Fruit fly (Drosophila melanogaster) whole organism, embryonic: Measurements from ENCODE around the gene CG4594.
A peak's percentile ranks its signal among the peaks of the same experiment; 100 is the strongest.

Experiments
- Adf1 ChIP-seq: fragments of 200-800 bp; sonication (Bioruptor generic); IDR thresholded peaks from 2 replicates; pipeline ENCODE4 v1.3.6; 2022; ENCODE audit warnings: missing biosample characterization, missing genetic modification characterization
- Atf3 ChIP-seq: fragments of 200-800 bp; sonication (Bioruptor generic); optimal IDR thresholded peaks from 3 replicates; lab custom pipeline; 2016; ENCODE audit warnings: missing biosample characterization, missing genetic modification characterization
- CG10209 ChIP-seq: fragments of 200-800 bp; sonication (Bioruptor generic); optimal IDR thresholded peaks from 3 replicates; lab custom pipeline; 2017; ENCODE audit warnings: missing biosample characterization, mild to moderate bottlenecking, missing genetic modification characterization, missing genetic modification reagents
- CG12071 ChIP-seq: fragments of 200-800 bp; sonication (Bioruptor generic); optimal IDR thresholded peaks from 3 replicates; lab custom pipeline; 2018; ENCODE audit warnings: missing biosample characterization, mild to moderate bottlenecking, missing genetic modification characterization
- CG12104 ChIP-seq: fragments of 200-800 bp; sonication (Bioruptor generic); optimal IDR thresholded peaks from 3 replicates; lab custom pipeline; 2016; ENCODE audit warnings: missing biosample characterization, missing genetic modification characterization
- CG12155 ChIP-seq: fragments of 200-800 bp; sonication (Bioruptor generic); optimal IDR thresholded peaks from 3 replicates; lab custom pipeline; 2016; ENCODE audit warnings: missing biosample characterization, missing genetic modification characterization
- CG12219 ChIP-seq: fragments of 200-800 bp; sonication (Bioruptor generic); optimal IDR thresholded peaks from 3 replicates; lab custom pipeline; 2018; ENCODE audit warnings: missing biosample characterization, mild to moderate bottlenecking, missing genetic modification characterization
- CG12299 ChIP-seq: fragments of 200-800 bp; sonication (Bioruptor generic); optimal IDR thresholded peaks from 2 replicates; lab custom pipeline; 2018; ENCODE audit warnings: missing biosample characterization, mild to moderate bottlenecking, missing genetic modification characterization
- CG14441 ChIP-seq: fragments of 200-800 bp; sonication (Bioruptor generic); IDR thresholded peaks from 2 replicates; pipeline ENCODE4 v1.3.6; 2022; ENCODE audit warnings: missing biosample characterization, missing genetic modification characterization
- CG1647 ChIP-seq: fragments of 200-800 bp; sonication (Bioruptor generic); optimal IDR thresholded peaks from 3 replicates; lab custom pipeline; 2016; ENCODE audit warnings: missing biosample characterization, missing genetic modification characterization
- CG18011 ChIP-seq: fragments of 200-800 bp; sonication (Bioruptor generic); optimal IDR thresholded peaks from 2 replicates; lab custom pipeline; 2017; ENCODE audit warnings: missing biosample characterization, missing genetic modification characterization, mild to moderate bottlenecking, moderate library complexity, missing genotype
- CG18476 ChIP-seq: fragments of 200-800 bp; sonication (Bioruptor generic); optimal IDR thresholded peaks from 2 replicates; lab custom pipeline; 2016; ENCODE audit warnings: missing biosample characterization, mild to moderate bottlenecking, missing genetic modification characterization
- CG18619 ChIP-seq: fragments of 200-800 bp; sonication (Bioruptor generic); optimal IDR thresholded peaks from 3 replicates; lab custom pipeline; 2017; ENCODE audit warnings: missing biosample characterization, mild to moderate bottlenecking, missing genetic modification characterization
- CG2129 ChIP-seq: fragments of 200-800 bp; sonication (Bioruptor generic); IDR thresholded peaks from 2 replicates; pipeline ENCODE4 v1.3.6; 2022; ENCODE audit warnings: missing biosample characterization, missing genetic modification characterization; ENCODE audit not compliant: partially characterized antibody
- CG2712 ChIP-seq: fragments of 200-800 bp; optimal IDR thresholded peaks from 3 replicates; lab custom pipeline; 2019; ENCODE audit warnings: missing biosample characterization, mild to moderate bottlenecking, missing genetic modification characterization, moderate library complexity
- CG34376 ChIP-seq: fragments of 200-800 bp; sonication (Bioruptor generic); optimal IDR thresholded peaks from 2 replicates; lab custom pipeline; 2018; ENCODE audit warnings: missing biosample characterization, mild to moderate bottlenecking, missing genetic modification characterization
- CG3847 ChIP-seq: fragments of 200-800 bp; sonication (Bioruptor generic); IDR thresholded peaks from 2 replicates; pipeline ENCODE4 v1.3.6; 2022; ENCODE audit warnings: missing biosample characterization, missing genetic modification characterization
- CG3995 ChIP-seq: fragments of 200-800 bp; sonication (Bioruptor generic); optimal IDR thresholded peaks from 3 replicates; lab custom pipeline; 2016; ENCODE audit warnings: missing biosample characterization, missing genetic modification characterization
- CG7556 ChIP-seq: fragments of 200-800 bp; sonication (Bioruptor generic); optimal IDR thresholded peaks from 2 replicates; lab custom pipeline; 2017; ENCODE audit warnings: missing biosample characterization, mild to moderate bottlenecking, missing genetic modification characterization
- CG7839 ChIP-seq: fragments of 200-800 bp; sonication (Bioruptor generic); optimal IDR thresholded peaks from 3 replicates; lab custom pipeline; 2018; ENCODE audit warnings: missing biosample characterization, mild to moderate bottlenecking, missing genetic modification characterization, moderate library complexity
- D19A ChIP-seq: fragments of 200-800 bp; optimal IDR thresholded peaks from 3 replicates; lab custom pipeline; 2019; ENCODE audit warnings: missing biosample characterization, mild to moderate bottlenecking, missing genetic modification characterization, moderate library complexity
- Dp ChIP-seq: fragments of 200-800 bp; sonication (Bioruptor generic); optimal IDR thresholded peaks from 2 replicates; lab custom pipeline; 2018; ENCODE audit warnings: missing biosample characterization, mild to moderate bottlenecking, missing genetic modification characterization, moderate library complexity
- Eip74EF ChIP-seq, 2 experiments: fragments of 200-800 bp in 1 of 2; fragments of >200 bp in 1 of 2; sonication (Bioruptor generic) in 1 of 2; optimal IDR thresholded peaks; 2 replicates each; lab custom pipeline; 2017 to 2019; ENCODE audit warnings: missing biosample characterization in 2 of 2, missing genetic modification characterization in 2 of 2, mild to moderate bottlenecking in 1 of 2, moderate library complexity in 1 of 2
- Jarid2 ChIP-seq: fragments of 200-800 bp; sonication (Bioruptor generic); optimal IDR thresholded peaks from 3 replicates; lab custom pipeline; 2017; ENCODE audit warnings: mild to moderate bottlenecking, missing biosample characterization, missing genetic modification reagents, missing genetic modification characterization
- Lim3 ChIP-seq: fragments of 200-800 bp; sonication (Bioruptor generic); IDR thresholded peaks from 2 replicates; pipeline ENCODE4 v1.3.6; 2022; ENCODE audit warnings: missing biosample characterization, missing genetic modification characterization
- Meics ChIP-seq: fragments of 200-800 bp; sonication (Bioruptor generic); optimal IDR thresholded peaks from 2 replicates; lab custom pipeline; 2017; ENCODE audit warnings: missing biosample characterization, mild to moderate bottlenecking, missing genetic modification characterization
- NC2α ChIP-seq: fragments of 200-800 bp; sonication (Bioruptor generic); optimal IDR thresholded peaks from 2 replicates; lab custom pipeline; 2016; ENCODE audit warnings: missing biosample characterization, missing genetic modification characterization
- NFAT ChIP-seq: fragments of 200-800 bp; sonication (Bioruptor generic); IDR thresholded peaks from 2 replicates; pipeline ENCODE4 v1.3.6; 2022; ENCODE audit warnings: missing biosample characterization, missing genetic modification characterization
- Oaz ChIP-seq: fragments of 200-800 bp; sonication (Bioruptor generic); IDR thresholded peaks from 2 replicates; pipeline ENCODE4 v1.3.6; 2022; ENCODE audit warnings: missing biosample characterization, missing genetic modification characterization
- Ptx1 ChIP-seq: fragments of 200-800 bp; sonication (Bioruptor generic); IDR thresholded peaks from 2 replicates; pipeline ENCODE4 v1.3.6; 2022; ENCODE audit warnings: missing biosample characterization, missing genetic modification characterization
- Scr ChIP-seq: fragments of 200-800 bp; sonication (Bioruptor generic); IDR thresholded peaks from 2 replicates; pipeline ENCODE4 v1.3.6; 2022; ENCODE audit warnings: missing biosample characterization, missing genetic modification characterization; ENCODE audit not compliant: partially characterized antibody
- Sox100B ChIP-seq: fragments of 200-800 bp; sonication (Bioruptor generic); optimal IDR thresholded peaks from 3 replicates; lab custom pipeline; 2018; ENCODE audit warnings: missing biosample characterization, mild to moderate bottlenecking, missing genetic modification characterization
- Spps ChIP-seq: fragments of 200-800 bp; sonication (Bioruptor generic); optimal IDR thresholded peaks from 2 replicates; lab custom pipeline; 2018; ENCODE audit warnings: missing biosample characterization, mild to moderate bottlenecking, missing genetic modification characterization
- Taf1 ChIP-seq: fragments of 200-800 bp; sonication (Bioruptor generic); IDR thresholded peaks from 2 replicates; pipeline ENCODE4 v1.3.6; 2022; ENCODE audit warnings: missing biosample characterization, missing genetic modification characterization
- ac ChIP-seq: fragments of 200-800 bp; sonication (Bioruptor generic); optimal IDR thresholded peaks from 3 replicates; lab custom pipeline; 2017; ENCODE audit warnings: missing biosample characterization, mild to moderate bottlenecking, missing genetic modification characterization
- amos ChIP-seq: fragments of 200-800 bp; sonication (Bioruptor generic); IDR thresholded peaks from 2 replicates; pipeline ENCODE4 v1.3.6; 2022; ENCODE audit warnings: missing biosample characterization, missing genetic modification characterization; ENCODE audit not compliant: partially characterized antibody
- aop ChIP-seq: fragments of 200-800 bp; sonication (Bioruptor generic); IDR thresholded peaks from 2 replicates; pipeline ENCODE4 v1.3.6; 2022; ENCODE audit warnings: missing biosample characterization, missing genetic modification characterization
- cas ChIP-seq: fragments of 200-800 bp; sonication (Bioruptor generic); IDR thresholded peaks from 2 replicates; pipeline ENCODE4 v1.3.6; 2022; ENCODE audit warnings: missing biosample characterization, missing genetic modification characterization
- ci ChIP-seq: fragments of 200-800 bp; sonication (Bioruptor generic); IDR thresholded peaks from 3 replicates; pipeline ENCODE4 v1.3.6; 2022; ENCODE audit warnings: missing biosample characterization, missing genetic modification characterization
- dysf ChIP-seq: fragments of 200-800 bp; sonication (Bioruptor generic); IDR thresholded peaks from 3 replicates; pipeline ENCODE4 v1.3.6; 2022; ENCODE audit warnings: missing biosample characterization, missing genetic modification characterization
- grn ChIP-seq: fragments of 200-800 bp; sonication (Bioruptor generic); optimal IDR thresholded peaks from 3 replicates; lab custom pipeline; 2017; ENCODE audit warnings: missing biosample characterization, missing genetic modification characterization
- gro ChIP-seq: fragments of 200-800 bp; sonication (Bioruptor generic); optimal IDR thresholded peaks from 2 replicates; lab custom pipeline; 2016; ENCODE audit warnings: missing biosample characterization, missing genetic modification characterization
- her ChIP-seq: fragments of 200-800 bp; sonication (Bioruptor generic); optimal IDR thresholded peaks from 2 replicates; lab custom pipeline; 2016; ENCODE audit warnings: missing biosample characterization, missing genetic modification characterization
- hth ChIP-seq: fragments of >200 bp; optimal IDR thresholded peaks from 2 replicates; lab custom pipeline; 2017; ENCODE audit warnings: inconsistent platforms
- jing ChIP-seq: fragments of 200-800 bp; sonication (Bioruptor generic); optimal IDR thresholded peaks from 2 replicates; lab custom pipeline; 2018; ENCODE audit warnings: missing biosample characterization, mild to moderate bottlenecking, missing genetic modification characterization
- klu ChIP-seq: fragments of 200-800 bp; sonication (Bioruptor generic); IDR thresholded peaks from 2 replicates; pipeline ENCODE4 v1.3.6; 2022; ENCODE audit warnings: missing biosample characterization, missing genetic modification characterization
- lola ChIP-seq, 3 experiments: fragments of >200 bp in 2 of 3; fragments of 200-800 bp in 1 of 3; sonication (Bioruptor generic) in 1 of 3; optimal IDR thresholded peaks; 2 replicates each; lab custom pipeline; 2017 to 2019; ENCODE audit warnings: missing biosample characterization in 3 of 3, missing genetic modification characterization in 3 of 3, mild to moderate bottlenecking in 1 of 3, moderate library complexity in 1 of 3
- nerfin-1 ChIP-seq: fragments of 200-800 bp; sonication (Bioruptor generic); optimal IDR thresholded peaks from 3 replicates; lab custom pipeline; 2019; ENCODE audit warnings: missing biosample characterization, mild to moderate bottlenecking, missing genetic modification characterization, moderate library complexity
- tio ChIP-seq: fragments of 200-800 bp; sonication (Bioruptor generic); optimal IDR thresholded peaks from 2 replicates; lab custom pipeline; 2017; ENCODE audit warnings: missing biosample characterization, missing genetic modification characterization, inconsistent platforms
- tup ChIP-seq: fragments of 200-800 bp; sonication (Bioruptor generic); optimal IDR thresholded peaks from 2 replicates; lab custom pipeline; 2016; ENCODE audit warnings: missing biosample characterization, mild to moderate bottlenecking, missing genetic modification characterization, moderate library complexity
- wdn ChIP-seq: fragments of 200-800 bp; sonication (Bioruptor generic); IDR thresholded peaks from 2 replicates; pipeline ENCODE4 v1.3.6; 2022; ENCODE audit warnings: missing biosample characterization, missing genetic modification characterization

Gene CG4594

dm6 chr2L:9897296-9897695, 22.7 kb upstream of the CG4594 start, which contains the start of gene RpS2 (continued):
- TF ChIP-seq tup (GFP tag; lab: Kevin White, UChicago) (no peak), lola (GFP tag; optimal IDR thresholded peaks at IDR 0.05; lab: Kevin White, UChicago) (no peak), CG18476 (GFP tag; lab: Kevin White, UChicago) (no peak), CG2129 (peak; percentile 95), Dp (GFP tag; lab: Kevin White, UChicago) (peak; percentile 68), Spps (tag; lab: Kevin White, UChicago) (no peak), gro (GFP tag; lab: Kevin White, UChicago) (peak; percentile 39), Ptx1 (no peak), ci (peak; percentile 69; the same call in 2 of the 3 replicates), CG18619 (GFP tag; lab: Kevin White, UChicago) (peak; percentile 47), Lim3 (GFP tag; lab: Robert Waterston, UW) (no peak), aop (GFP tag; lab: Robert Waterston, UW) (no peak), CG12104 (no peak), CG7839 (peak; percentile 38), CG10209 (peak; percentile 8), CG3995 (GFP tag; lab: Kevin White, UChicago) (peak; percentile 39), dysf (GFP tag; lab: Robert Waterston, UW) (no peak), CG12155 (GFP tag; lab: Kevin White, UChicago) (peak; percentile 18), Scr (peak; percentile 99), wdn (0 out of 2 replicates have a peak, but pooled peaks have one; percentile 33), Adf1 (GFP tag; lab: Robert Waterston, UW) (peak; percentile 40; the same call in 1 of the 2 replicates), Taf1 (GFP tag; lab: Robert Waterston, UW) (no peak), tio (GFP tag; lab: Kevin White, UChicago) (no peak), Oaz (GFP tag; lab: Robert Waterston, UW) (no peak), CG14441 (GFP tag; lab: Robert Waterston, UW) (no peak), cas (GFP tag; lab: Robert Waterston, UW) (peak; percentile 51; the same call in 1 of the 2 replicates), CG18011 (no peak), hth (lab: Kevin White, UChicago) (no peak), jing (GFP tag; lab: Kevin White, UChicago) (no peak), CG3847 (GFP tag; lab: Robert Waterston, UW) (peak; percentile 43), Jarid2 (GFP tag; lab: Kevin White, UChicago) (peak; percentile 13), CG34376 (GFP tag; lab: Kevin White, UChicago) (peak; percentile 50), ac (GFP tag; lab: Kevin White, UChicago) (peak; percentile 10), grn (GFP tag; lab: Kevin White, UChicago) (peak; percentile 37), CG2712 (no peak), NC2α (no peak), Atf3 (GFP tag; lab: Kevin White, UChicago) (no peak), CG12299 (tag; lab: Kevin White, UChicago) (no peak), D19A (no peak), CG12219 (peak; percentile 3), Sox100B (peak; percentile 23), CG12071 (GFP tag; lab: Kevin White, UChicago) (no peak), klu (GFP tag; lab: Robert Waterston, UW) (no peak), CG1647 (GFP tag; lab: Kevin White, UChicago) (no peak), Meics (GFP tag; lab: Kevin White, UChicago) (peak; percentile 41), amos (GFP tag; lab: Robert Waterston, UW) (peak; percentile 100), NFAT (GFP tag; lab: Robert Waterston, UW) (peak; percentile 36), her (GFP tag; lab: Kevin White, UChicago) (peak; percentile 32), nerfin-1 (tag; lab: Kevin White, UChicago) (peak; percentile 51), Eip74EF (GFP tag; optimal IDR thresholded peaks at IDR 0.05; lab: Kevin White, UChicago) (peak in 1 of 2 experiments; percentile 11), CG7556 (GFP tag; lab: Kevin White, UChicago) (no peak)
